Worm (Caenorhabditis elegans): ENCODE data around the gene rde-1.
A peak's percentile ranks its signal among the peaks of the same experiment; 100 is the strongest.

rde-1 gene

DNA sequence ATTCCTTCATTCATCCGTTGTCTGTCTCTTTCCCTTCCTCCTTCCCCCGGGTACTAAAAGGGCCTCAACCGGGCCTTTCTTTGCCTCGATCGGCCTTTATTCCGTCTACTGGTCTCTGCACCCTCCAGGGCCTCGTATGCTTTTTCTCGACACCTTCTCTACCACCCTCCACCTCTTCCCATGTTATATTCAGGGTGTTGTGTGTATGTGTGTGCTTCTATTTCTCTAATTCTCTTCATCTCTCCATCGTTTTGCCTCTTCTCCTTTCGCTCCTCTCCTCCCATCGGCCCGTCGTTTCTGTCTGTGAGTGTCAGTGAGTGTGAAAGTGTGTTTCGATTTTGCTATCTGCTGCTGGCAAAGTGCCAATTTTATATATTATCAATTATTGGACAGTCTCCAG is 48.4 kb upstream of the rde-1 start (continued):
- TF ChIP-seq ztf-22 (GFP tag; optimal IDR thresholded peaks at IDR 0.05) (no peak), sea-2 (GFP tag; IDR thresholded peaks at IDR 0.05) (no peak), sptf-2 (GFP tag; optimal IDR thresholded peaks at IDR 0.05) (peak; percentile 13), nhr-80 (tag; optimal IDR thresholded peaks at IDR 0.05) (peak; percentile 76), ztf-26 (tag; optimal IDR thresholded peaks at IDR 0.05) (peak; percentile 54), Y53G8AR.9 (GFP tag; conservative IDR thresholded peaks at IDR 0.05) (no peak), T26A5.8 (tag; optimal IDR thresholded peaks at IDR 0.05) (no peak), aptf-2 (GFP tag; conservative IDR thresholded peaks at IDR 0.05) (no peak), ccch-3 (GFP tag; optimal IDR thresholded peaks at IDR 0.05) (no peak), ztf-25 (GFP tag; IDR thresholded peaks at IDR 0.05) (no peak), pha-4 (tag; optimal IDR thresholded peaks at IDR 0.05) (peak; percentile 62), F10E7.11 (tag; optimal IDR thresholded peaks at IDR 0.05) (no peak), cebp-2 (GFP tag; IDR thresholded peaks at IDR 0.05) (no peak), F23B12.7 (tag; optimal IDR thresholded peaks at IDR 0.05; ENCODE audit: insufficient read depth) (no peak), ztf-28 (GFP tag; IDR thresholded peaks at IDR 0.05) (no peak), nfya-2 (GFP tag; IDR thresholded peaks at IDR 0.05) (no peak), snpc-1.1 (tag; optimal IDR thresholded peaks at IDR 0.05; ENCODE audit: insufficient read depth) (no peak), C06A6.2 (GFP tag; conservative IDR thresholded peaks at IDR 0.05) (0 out of 2 replicates have a peak, but pooled peaks have one; percentile 15), Y53F4B.3 (GFP tag; IDR thresholded peaks at IDR 0.05) (no peak), nhr-27 (tag; optimal IDR thresholded peaks at IDR 0.05) (no peak), lin-54 (GFP tag; optimal IDR thresholded peaks at IDR 0.05) (peak; percentile 36), hlh-12 (tag; optimal IDR thresholded peaks at IDR 0.05) (no peak), nfyb-1 (GFP tag; IDR thresholded peaks at IDR 0.05) (0 out of 2 replicates have a peak, but pooled peaks have one; percentile 55), let-607 (tag; optimal IDR thresholded peaks at IDR 0.05) (peak in 1 of 2 experiments; percentile 27), tbx-9 (tag; optimal IDR thresholded peaks at IDR 0.05; ENCODE audit: borderline replicate concordance) (no peak), ekl-4 (GFP tag; IDR thresholded peaks at IDR 0.05) (no peak), bed-1 (GFP tag; IDR thresholded peaks at IDR 0.05) (no peak), C17E4.6 (GFP tag; IDR thresholded peaks at IDR 0.05) (no peak), attf-6 (GFP tag; IDR thresholded peaks at IDR 0.05) (no peak), akir-1 (GFP tag; optimal IDR thresholded peaks at IDR 0.05) (no peak), F39B2.1 (GFP tag; IDR thresholded peaks at IDR 0.05) (no peak), unc-62 (GFP tag; optimal IDR thresholded peaks at IDR 0.05) (no peak), ceh-27 (GFP tag; optimal IDR thresholded peaks at IDR 0.05) (peak; percentile 48), attf-5 (GFP tag; optimal IDR thresholded peaks at IDR 0.05) (peak; percentile 32), hsf-1 (GFP tag; IDR thresholded peaks at IDR 0.05) (no peak), tlf-1 (GFP tag; optimal IDR thresholded peaks at IDR 0.05) (no peak), nhr-179 (tag; optimal IDR thresholded peaks at IDR 0.05) (no peak), xnd-1 (tag; optimal IDR thresholded peaks at IDR 0.05) (no peak), him-1 (tag; optimal IDR thresholded peaks at IDR 0.05) (no peak), Y67H2A.10 (GFP tag; conservative IDR thresholded peaks at IDR 0.05) (no peak), F57C9.4 (tag; optimal IDR thresholded peaks at IDR 0.05) (no peak), madf-3 (GFP tag; IDR thresholded peaks at IDR 0.05) (no peak), ets-4 (GFP tag; optimal IDR thresholded peaks at IDR 0.05) (no peak), somi-1 (GFP tag; optimal IDR thresholded peaks at IDR 0.05) (no peak), ceh-100 (GFP tag; IDR thresholded peaks at IDR 0.05) (no peak), F33H1.4 (GFP tag; IDR thresholded peaks at IDR 0.05) (no peak), B0336.3 (GFP tag; IDR thresholded peaks at IDR 0.05) (peak; percentile 69), atf-7 (tag; optimal IDR thresholded peaks at IDR 0.05) (peak; percentile 38), snpc-1.3 (tag; optimal IDR thresholded peaks at IDR 0.05; ENCODE audit: insufficient read depth) (no peak)
